Worm (Caenorhabditis elegans): ENCODE measurements around the gene pqn-79.

DNA sequence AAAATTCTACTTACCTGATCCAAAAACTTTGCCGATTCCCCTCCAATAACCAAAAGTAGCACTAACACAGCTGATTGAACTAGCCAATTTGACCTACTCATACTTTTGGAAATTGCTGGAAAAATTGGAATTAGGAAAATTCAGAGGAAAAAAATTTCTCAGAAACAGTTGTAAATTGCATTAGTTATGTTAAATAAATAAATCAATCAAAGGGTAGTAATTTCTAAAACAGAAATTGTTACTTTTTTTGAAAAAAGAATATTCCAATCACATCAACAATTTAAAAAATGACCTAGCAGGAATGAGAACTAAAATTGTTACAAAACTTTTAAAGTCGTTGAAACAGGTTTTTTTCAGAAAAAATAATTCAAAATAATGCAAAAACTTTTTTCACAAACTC, 21.6 kb downstream of the pqn-79 start, which contains the start of gene Y105C5A.8:
- TF ChIP-seq zip-2 (tag; optimal IDR thresholded peaks at IDR 0.05) (no peak), nhr-28 (tag; optimal IDR thresholded peaks at IDR 0.05) (no peak), ama-1 (optimal IDR thresholded peaks at IDR 0.05) (no peak), lsy-2 (tag; optimal IDR thresholded peaks at IDR 0.05) (no peak), F49E8.2 (tag; optimal IDR thresholded peaks at IDR 0.05; ENCODE audit: borderline replicate concordance) (no peak), php-3 (GFP tag; IDR thresholded peaks at IDR 0.05) (no peak), mxl-3 (GFP tag; optimal IDR thresholded peaks at IDR 0.05) (no peak), R02D3.7 (tag; optimal IDR thresholded peaks at IDR 0.05) (no peak), unc-130 (GFP tag; optimal IDR thresholded peaks at IDR 0.05) (no peak)

All from whole organism, L4 larva.